Worm (Caenorhabditis elegans): ENCODE measurements around the gene T21C9.13.

ce11 chrV:10561632-10562031 is 35.4 kb upstream of the T21C9.13 start:
- no peak for TF ChIP-seq ceh-28 (tag; optimal IDR thresholded peaks at IDR 0.05)
- no peak for TF ChIP-seq ama-1 (optimal IDR thresholded peaks at IDR 0.05)
- no peak for TF ChIP-seq R02D3.7 (tag; optimal IDR thresholded peaks at IDR 0.05)
- no peak for TF ChIP-seq unc-62 (GFP tag; optimal IDR thresholded peaks at IDR 0.05)
- TF ChIP-seq nhr-23 (tag; optimal IDR thresholded peaks at IDR 0.05), result no peak
- TF ChIP-seq skn-1 (tag; optimal IDR thresholded peaks at IDR 0.05), result no peak
- no peak for TF ChIP-seq fkh-10 (GFP tag; optimal IDR thresholded peaks at IDR 0.05)
- TF ChIP-seq snpc-4 (tag; optimal IDR thresholded peaks at IDR 0.05), result no peak
- no peak for TF ChIP-seq fos-1 (tag; optimal IDR thresholded peaks at IDR 0.05)
- TF ChIP-seq ceh-16 (tag; optimal IDR thresholded peaks at IDR 0.05), result no peak
- TF ChIP-seq daf-12 (tag; optimal IDR thresholded peaks at IDR 0.05), result no peak
- no peak for TF ChIP-seq ceh-82 (tag; optimal IDR thresholded peaks at IDR 0.05)
- TF ChIP-seq mdl-1 (tag; optimal IDR thresholded peaks at IDR 0.05), result no peak
